Worm (Caenorhabditis elegans) whole organism, midembryonic: Measurements from ENCODE around the gene Y102A11A.5.

Experiments used
- flt-1 ChIP-seq: fragments of 200-800 bp; sonication (Bioruptor generic); IDR thresholded peaks from 2 replicates; pipeline ENCODE4 v1.3.6; 2022; ENCODE audit warnings: missing genetic modification characterization, missing compliant biosample characterization
- klf-2 ChIP-seq: fragments of 200-800 bp; sonication (Bioruptor generic); conservative IDR thresholded peaks from 2 replicates; pipeline ENCODE4 v1.3.6; 2022; ENCODE audit warnings: missing genetic modification reagents, missing genetic modification characterization, missing compliant biosample characterization
- ztf-23 ChIP-seq: fragments of 200-800 bp; sonication (Bioruptor generic); IDR thresholded peaks from 2 replicates; pipeline ENCODE4 v1.3.6; 2022; ENCODE audit warnings: missing genetic modification reagents, missing genetic modification characterization, missing compliant biosample characterization
- ztf-29 ChIP-seq: fragments of 200-800 bp; sonication (Bioruptor generic); IDR thresholded peaks from 2 replicates; pipeline ENCODE4 v1.3.6; 2022; ENCODE audit warnings: missing genetic modification reagents, missing genetic modification characterization, missing compliant biosample characterization

DNA sequence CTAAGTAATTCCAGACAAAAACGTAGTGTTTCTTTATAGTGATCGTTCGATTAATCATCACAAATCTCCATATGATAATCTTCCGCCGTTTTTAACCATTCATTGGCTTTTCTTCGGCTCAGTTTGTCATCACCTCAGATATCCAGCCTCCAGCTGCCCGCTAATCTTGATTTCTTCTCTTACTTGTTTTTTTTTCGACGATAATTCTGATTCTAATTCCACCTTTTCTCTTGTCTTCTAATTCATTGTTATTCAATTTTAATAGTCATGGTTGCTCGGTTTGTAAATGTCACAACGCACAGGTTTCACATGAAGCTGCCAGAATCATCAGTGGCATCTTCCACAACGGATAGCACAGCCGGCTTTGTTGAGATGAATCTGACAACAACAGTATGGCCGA is 48.1 kb upstream of the Y102A11A.5 start, which contains the start of gene F49H12.4:
- TF ChIP-seq flt-1 (GFP tag; lab: Robert Waterston, UW) (no peak), ztf-23 (GFP tag; lab: Robert Waterston, UW) (no peak), ztf-29 (GFP tag; lab: Robert Waterston, UW) (no peak), klf-2 (GFP tag; lab: Robert Waterston, UW) (no peak)
